Worm (Caenorhabditis elegans) whole organism, L2 larva: ENCODE data around the gene mms-19.

Experiments
- C34F6.9 ChIP-seq: fragments of 150-350 bp; optimal IDR thresholded peaks from 2 replicates; lab custom pipeline; 2014; ENCODE audit warnings: missing biosample characterization, missing genetic modification characterization
- R02D3.7 ChIP-seq: fragments of 150-350 bp; optimal IDR thresholded peaks from 2 replicates; lab custom pipeline; 2014; ENCODE audit warnings: missing biosample characterization, missing genetic modification characterization
- Y55F3AM.14 ChIP-seq: fragments of 200-800 bp; sonication (Bioruptor generic); optimal IDR thresholded peaks from 2 replicates; lab custom pipeline; 2018; ENCODE audit warnings: mild to moderate bottlenecking, missing genetic modification characterization, missing compliant biosample characterization
- ZK546.5 ChIP-seq: sonication (generic microtip); optimal IDR thresholded peaks from 2 replicates; lab custom pipeline; 2017; ENCODE audit warnings: missing biosample characterization, missing genetic modification characterization
- alr-1 ChIP-seq: fragments of 150-350 bp; optimal IDR thresholded peaks from 2 replicates; lab custom pipeline; 2014; ENCODE audit warnings: missing biosample characterization, missing genetic modification characterization
- aly-2 ChIP-seq: fragments of 150-350 bp; optimal IDR thresholded peaks from 2 replicates; lab custom pipeline; 2014; ENCODE audit warnings: missing biosample characterization, missing genetic modification characterization
- ama-1 ChIP-seq: fragments of 150-350 bp; optimal IDR thresholded peaks from 2 replicates; lab custom pipeline; 2018; ENCODE audit warnings: inconsistent platforms
- blmp-1 ChIP-seq: sonication (generic microtip); optimal IDR thresholded peaks from 2 replicates; lab custom pipeline; 2017; ENCODE audit warnings: missing genetic modification characterization, mild to moderate bottlenecking, missing compliant biosample characterization, antibody characterized with exemption, moderate library complexity; ENCODE audit not compliant: insufficient read depth
- ceh-16 ChIP-seq: fragments of 150-350 bp; optimal IDR thresholded peaks from 2 replicates; lab custom pipeline; 2014; ENCODE audit warnings: missing biosample characterization, missing genetic modification characterization
- ceh-82 ChIP-seq: fragments of 150-350 bp; optimal IDR thresholded peaks from 2 replicates; lab custom pipeline; 2014; ENCODE audit warnings: missing biosample characterization, missing genetic modification characterization
- crh-2 ChIP-seq: sonication (generic microtip); optimal IDR thresholded peaks from 2 replicates; lab custom pipeline; 2017; ENCODE audit warnings: missing biosample characterization, missing genetic modification characterization
- dmd-4 ChIP-seq: sonication (generic microtip); optimal IDR thresholded peaks from 2 replicates; lab custom pipeline; 2017; ENCODE audit warnings: missing biosample characterization, missing genetic modification characterization
- egl-27 ChIP-seq: sonication (generic microtip); optimal IDR thresholded peaks from 3 replicates; lab custom pipeline; 2017; ENCODE audit warnings: missing biosample characterization, missing genetic modification reagents, missing genetic modification characterization
- elt-1 ChIP-seq: fragments of 150-350 bp; optimal IDR thresholded peaks from 2 replicates; lab custom pipeline; 2014; ENCODE audit warnings: missing biosample characterization, missing genetic modification characterization
- elt-3 ChIP-seq: sonication (generic microtip); optimal IDR thresholded peaks from 2 replicates; lab custom pipeline; 2017; ENCODE audit warnings: missing biosample characterization, missing genetic modification characterization
- fos-1 ChIP-seq: fragments of 150-350 bp; optimal IDR thresholded peaks from 2 replicates; lab custom pipeline; 2014; ENCODE audit warnings: missing biosample characterization, missing genetic modification characterization
- gmeb-1 ChIP-seq: fragments of 150-350 bp; optimal IDR thresholded peaks from 2 replicates; lab custom pipeline; 2014; ENCODE audit warnings: missing biosample characterization, missing genetic modification characterization
- lin-11 ChIP-seq: fragments of 150-350 bp; sonication (generic microtip); optimal IDR thresholded peaks from 2 replicates; lab custom pipeline; 2014; ENCODE audit warnings: missing biosample characterization, missing genetic modification characterization, inconsistent platforms, mixed read lengths
- lin-13 ChIP-seq: fragments of 150-350 bp; optimal IDR thresholded peaks from 2 replicates; lab custom pipeline; 2014; ENCODE audit warnings: missing biosample characterization, missing genetic modification reagents, missing genetic modification characterization
- lin-39 ChIP-seq: fragments of 150-350 bp; optimal IDR thresholded peaks from 2 replicates; lab custom pipeline; 2014; ENCODE audit warnings: missing biosample characterization, missing genetic modification reagents, missing genetic modification characterization
- lsy-2 ChIP-seq, 2 experiments: fragments of 150-350 bp in 1 of 2; sonication (generic microtip) in 1 of 2; optimal IDR thresholded peaks; 2 replicates each; lab custom pipeline; 2014 to 2017; ENCODE audit warnings: missing biosample characterization in 2 of 2, missing genetic modification characterization in 2 of 2
- mab-5 ChIP-seq: fragments of 150-350 bp; optimal IDR thresholded peaks from 2 replicates; lab custom pipeline; 2014; ENCODE audit warnings: missing biosample characterization, missing genetic modification characterization
- mbf-1 ChIP-seq: sonication (generic microtip); optimal IDR thresholded peaks from 2 replicates; lab custom pipeline; 2017; ENCODE audit warnings: missing biosample characterization, missing genetic modification characterization
- mdl-1 ChIP-seq, 2 experiments: fragments of 150-350 bp in 1 of 2; sonication (generic microtip) in 1 of 2; optimal IDR thresholded peaks; 2 replicates each; lab custom pipeline; 2017; ENCODE audit warnings: missing biosample characterization in 2 of 2, missing genetic modification characterization in 2 of 2
- nhr-11 ChIP-seq: fragments of 150-350 bp; optimal IDR thresholded peaks from 2 replicates; lab custom pipeline; 2014; ENCODE audit warnings: missing biosample characterization, missing genetic modification characterization
- nhr-12 ChIP-seq: fragments of 150-350 bp; optimal IDR thresholded peaks from 2 replicates; lab custom pipeline; 2014; ENCODE audit warnings: missing biosample characterization, missing genetic modification characterization
- nhr-129 ChIP-seq: fragments of 150-350 bp; optimal IDR thresholded peaks from 2 replicates; lab custom pipeline; 2014; ENCODE audit warnings: missing biosample characterization, missing genetic modification characterization
- nhr-21 ChIP-seq: fragments of 150-350 bp; optimal IDR thresholded peaks from 2 replicates; lab custom pipeline; 2014; ENCODE audit warnings: missing biosample characterization, missing genetic modification characterization
- nhr-23 ChIP-seq: fragments of 150-350 bp; optimal IDR thresholded peaks from 2 replicates; lab custom pipeline; 2014; ENCODE audit warnings: missing biosample characterization, missing genetic modification reagents, missing genetic modification characterization
- nhr-237 ChIP-seq: fragments of 150-350 bp; optimal IDR thresholded peaks from 2 replicates; lab custom pipeline; 2014; ENCODE audit warnings: missing biosample characterization, missing genetic modification characterization
- nhr-25 ChIP-seq: fragments of 150-350 bp; sonication (generic microtip); optimal IDR thresholded peaks from 3 replicates; lab custom pipeline; 2014; ENCODE audit warnings: missing biosample characterization, missing genetic modification characterization
- nhr-6 ChIP-seq: fragments of 150-350 bp; optimal IDR thresholded peaks from 2 replicates; lab custom pipeline; 2014; ENCODE audit warnings: missing biosample characterization, missing genetic modification characterization
- nhr-77 ChIP-seq: fragments of 150-350 bp; optimal IDR thresholded peaks from 2 replicates; lab custom pipeline; 2014; ENCODE audit warnings: missing biosample characterization, missing genetic modification characterization
- peb-1 ChIP-seq: fragments of 150-350 bp; optimal IDR thresholded peaks from 2 replicates; lab custom pipeline; 2014; ENCODE audit warnings: missing biosample characterization, missing genetic modification characterization
- sem-4 ChIP-seq: fragments of 150-350 bp; optimal IDR thresholded peaks from 2 replicates; lab custom pipeline; 2014; ENCODE audit warnings: missing biosample characterization, missing genetic modification reagents, missing genetic modification characterization
- skn-1 ChIP-seq: sonication (generic microtip); optimal IDR thresholded peaks from 2 replicates; lab custom pipeline; 2017; ENCODE audit warnings: missing biosample characterization, missing genetic modification characterization
- sma-3 ChIP-seq: sonication (generic microtip); optimal IDR thresholded peaks from 2 replicates; lab custom pipeline; 2016; ENCODE audit warnings: missing genetic modification reagents, missing genetic modification characterization, missing compliant biosample characterization
- sma-9 ChIP-seq, 2 experiments: fragments of 150-350 bp in 1 of 2; sonication (generic microtip) in 1 of 2; optimal IDR thresholded peaks; 2 replicates each; lab custom pipeline; 2014 to 2016; ENCODE audit warnings: missing genetic modification characterization in 2 of 2, mild to moderate bottlenecking in 1 of 2, missing biosample characterization in 1 of 2, missing compliant biosample characterization in 1 of 2, missing genetic modification reagents in 1 of 2, moderate library complexity in 1 of 2
- snpc-4 ChIP-seq: fragments of 150-350 bp; optimal IDR thresholded peaks from 2 replicates; lab custom pipeline; 2014; ENCODE audit warnings: missing biosample characterization, missing genetic modification characterization
- unc-39 ChIP-seq: fragments of 150-350 bp; optimal IDR thresholded peaks from 2 replicates; lab custom pipeline; 2014; ENCODE audit warnings: missing biosample characterization, missing genetic modification characterization
- unc-55 ChIP-seq: fragments of 150-350 bp; sonication (generic microtip); optimal IDR thresholded peaks from 3 replicates; lab custom pipeline; 2014; ENCODE audit warnings: missing biosample characterization, missing genetic modification reagents, missing genetic modification characterization
- unc-62 ChIP-seq: fragments of 150-350 bp; optimal IDR thresholded peaks from 2 replicates; lab custom pipeline; 2014; ENCODE audit warnings: missing biosample characterization, missing genetic modification reagents, missing genetic modification characterization
- zag-1 ChIP-seq: fragments of 150-350 bp; optimal IDR thresholded peaks from 2 replicates; lab custom pipeline; 2014; ENCODE audit warnings: missing biosample characterization, missing genetic modification characterization
- ztf-1 ChIP-seq: fragments of 200-800 bp; sonication (Bioruptor generic); conservative IDR thresholded peaks from 2 replicates; pipeline ENCODE4 v1.3.6; 2022; ENCODE audit warnings: missing genetic modification characterization, missing compliant biosample characterization
- ztf-11 ChIP-seq: sonication (generic microtip); optimal IDR thresholded peaks from 2 replicates; lab custom pipeline; 2017; ENCODE audit warnings: missing biosample characterization, missing genetic modification characterization
- ztf-4 ChIP-seq: fragments of 150-350 bp; optimal IDR thresholded peaks from 2 replicates; lab custom pipeline; 2014; ENCODE audit warnings: missing biosample characterization, missing genetic modification characterization

Gene mms-19

DNA sequence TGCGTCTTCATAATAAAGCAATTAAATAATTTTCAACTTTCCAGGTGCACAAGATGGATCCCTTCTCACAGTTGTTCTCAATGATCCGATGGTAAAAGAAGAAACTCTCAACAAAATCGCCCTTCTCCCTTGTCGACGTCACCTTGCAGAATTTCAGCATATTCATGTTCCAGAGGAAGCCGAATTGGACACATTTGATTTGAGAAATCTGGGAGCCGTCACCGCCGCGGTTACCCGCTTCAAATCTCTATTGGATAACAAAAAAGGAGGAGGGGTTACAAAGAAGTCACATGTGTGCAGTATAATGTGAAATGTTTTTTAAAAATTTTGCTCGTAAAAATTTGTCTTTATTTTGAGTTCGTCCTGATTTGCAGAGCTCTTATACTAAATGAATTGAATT is 11.4 kb upstream of the mms-19 start:
- TF ChIP-seq mab-5 (tag; lab: Kevin White, UChicago) (no peak), nhr-12 (no peak), nhr-25 (tag; lab: Kevin White, UChicago) (no peak), unc-55 (no peak), ZK546.5 (tag; lab: Kevin White, UChicago) (no peak), sma-3 (GFP tag; lab: Kevin White, UChicago) (peak; percentile 6), ama-1 (lab: Kevin White, UChicago) (peak; percentile 29), lin-39 (tag; lab: Kevin White, UChicago) (no peak), egl-27 (tag; lab: Kevin White, UChicago) (no peak), blmp-1 (tag; lab: Kevin White, UChicago) (no peak)

DNA sequence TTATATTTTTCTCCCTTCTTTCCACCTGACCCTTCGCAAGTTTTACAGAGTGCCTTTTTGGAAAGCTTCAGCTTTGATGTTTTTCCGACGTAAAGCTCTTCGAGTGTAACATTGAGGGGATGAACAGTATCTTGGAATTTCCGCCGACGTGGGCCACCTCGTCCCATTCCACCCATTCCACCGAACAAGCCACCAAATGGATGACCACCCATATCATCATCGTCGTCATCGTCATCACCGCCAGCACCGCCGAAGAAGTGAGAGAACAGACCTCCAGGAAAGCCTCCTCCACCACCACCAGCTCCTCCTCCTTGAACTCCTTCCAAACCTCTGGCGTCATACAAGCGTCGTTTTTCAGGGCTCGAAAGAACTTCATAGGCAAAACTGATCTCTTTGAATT is 9.9 kb upstream of the mms-19 start:
- no peak for TF ChIP-seq aly-2 (tag; lab: Kevin White, UChicago)
- no peak for TF ChIP-seq snpc-4
- no peak for TF ChIP-seq unc-62
- TF ChIP-seq lin-11 (tag; lab: Kevin White, UChicago): no peak
- TF ChIP-seq blmp-1 (tag; lab: Kevin White, UChicago): no peak
- no peak for TF ChIP-seq ztf-11 (tag; lab: Kevin White, UChicago)
- no peak for TF ChIP-seq mbf-1 (tag; lab: Kevin White, UChicago)
- no peak for TF ChIP-seq ztf-4 (tag; lab: Kevin White, UChicago)
- TF ChIP-seq fos-1 (tag; lab: Kevin White, UChicago): no peak
- TF ChIP-seq R02D3.7: no peak
- no peak for TF ChIP-seq crh-2
- TF ChIP-seq sma-3 (GFP tag; lab: Kevin White, UChicago): no peak
- TF ChIP-seq ZK546.5 (tag; lab: Kevin White, UChicago): no peak
- TF ChIP-seq nhr-237 (tag; lab: Kevin White, UChicago): no peak
- no peak for TF ChIP-seq nhr-11 (tag; lab: Kevin White, UChicago)

DNA sequence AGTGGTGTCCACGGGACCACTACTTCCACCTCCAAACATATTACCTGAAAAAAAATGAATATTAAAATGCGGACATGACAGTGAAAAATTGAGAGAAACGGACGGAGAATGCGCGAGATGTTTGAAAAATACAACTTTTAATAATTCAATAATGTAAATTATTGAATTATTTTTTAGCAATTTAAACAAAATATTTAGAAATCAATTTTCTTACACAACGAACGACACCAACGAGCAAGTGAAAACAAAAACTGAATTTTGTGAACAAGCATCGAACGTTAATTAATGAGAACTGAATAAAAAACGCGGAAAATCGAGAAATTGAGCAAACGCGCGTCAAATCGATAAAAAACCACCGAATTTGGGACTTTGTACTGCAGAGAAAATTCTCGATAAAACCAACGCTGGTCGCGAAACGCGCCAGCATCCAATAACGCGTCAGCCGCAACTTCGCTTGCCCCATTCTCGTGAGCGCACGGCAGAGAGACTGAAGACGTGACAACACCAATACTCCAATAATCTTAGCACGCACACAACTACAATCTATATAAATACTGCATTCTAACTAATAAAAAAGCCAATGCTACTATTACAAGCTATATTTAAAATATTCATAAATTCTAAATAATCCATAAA is 9.2 kb upstream of the mms-19 start, which contains the start of the genes dnj-19 and nhr-47:
dnj-19 (minus strand) TSS at position 51 of the 636 bp plus-strand sequence.
nhr-47 (plus strand) TSS at position 447 of the 636 bp plus-strand sequence.
- peak; percentile 87 for TF ChIP-seq nhr-129 (tag; lab: Kevin White, UChicago)
- no peak for TF ChIP-seq ZK546.5 (tag; lab: Kevin White, UChicago)
- peak; percentile 22 for TF ChIP-seq unc-62
- peak; percentile 61 for TF ChIP-seq ceh-16 (tag; lab: Kevin White, UChicago)
- TF ChIP-seq sem-4 (tag; lab: Kevin White, UChicago): peak; percentile 84
- TF ChIP-seq nhr-12: peak; percentile 37
- no peak for TF ChIP-seq ztf-1
- peak; percentile 89 to 93 for TF ChIP-seq lsy-2 (tag; optimal IDR thresholded peaks at IDR 0.05; lab: Kevin White, UChicago)
- TF ChIP-seq lin-11 (tag; lab: Kevin White, UChicago): peak; percentile 97
- TF ChIP-seq nhr-6 (tag; lab: Kevin White, UChicago): peak; percentile 56
- peak; percentile 86 for TF ChIP-seq mab-5 (tag; lab: Kevin White, UChicago)
- TF ChIP-seq Y55F3AM.14 (GFP tag; lab: Kevin White, UChicago): peak; percentile 99
- peak; percentile 95 for TF ChIP-seq unc-55
- no peak for TF ChIP-seq skn-1 (tag; lab: Kevin White, UChicago)
- TF ChIP-seq egl-27 (tag; lab: Kevin White, UChicago): peak; percentile 73
- TF ChIP-seq ztf-4 (tag; lab: Kevin White, UChicago): peak; percentile 66
- TF ChIP-seq elt-1 (tag; lab: Kevin White, UChicago): no peak
- TF ChIP-seq peb-1: no peak
- peak; percentile 91 for TF ChIP-seq sma-9 (GFP tag; optimal IDR thresholded peaks at IDR 0.05; lab: Kevin White, UChicago)
- TF ChIP-seq sma-9 (tag; optimal IDR thresholded peaks at IDR 0.05; lab: Kevin White, UChicago): no peak
- TF ChIP-seq dmd-4 (tag; lab: Kevin White, UChicago): no peak
- TF ChIP-seq ceh-82 (tag; lab: Kevin White, UChicago): peak; percentile 50
- TF ChIP-seq lin-13 (GFP tag; lab: Kevin White, UChicago): peak; percentile 83
- no peak for TF ChIP-seq lin-39 (tag; lab: Kevin White, UChicago)
- peak; percentile 26 for TF ChIP-seq blmp-1 (tag; lab: Kevin White, UChicago)
- peak; percentile 36 for TF ChIP-seq R02D3.7
- peak; percentile 93 for TF ChIP-seq crh-2
- TF ChIP-seq zag-1 (tag; lab: Kevin White, UChicago): peak; percentile 43
- TF ChIP-seq C34F6.9: peak; percentile 96
- peak; percentile 81 for TF ChIP-seq nhr-21
- no peak for TF ChIP-seq ztf-11 (tag; lab: Kevin White, UChicago)
- TF ChIP-seq elt-3: no peak
- TF ChIP-seq snpc-4: peak; percentile 74
- peak; percentile 7 for TF ChIP-seq ama-1 (lab: Kevin White, UChicago)
- TF ChIP-seq mdl-1 (tag; optimal IDR thresholded peaks at IDR 0.05; lab: Kevin White, UChicago): peak in 1 of 2 experiments; percentile 68
- no peak for TF ChIP-seq nhr-23 (tag; lab: Kevin White, UChicago)
- peak; percentile 90 for TF ChIP-seq gmeb-1 (tag; lab: Kevin White, UChicago)
- TF ChIP-seq alr-1 (tag; lab: Kevin White, UChicago): no peak
- no peak for TF ChIP-seq nhr-77 (tag; lab: Kevin White, UChicago)
- no peak for TF ChIP-seq nhr-11 (tag; lab: Kevin White, UChicago)
- TF ChIP-seq mbf-1 (tag; lab: Kevin White, UChicago): no peak
- TF ChIP-seq aly-2 (tag; lab: Kevin White, UChicago): no peak
- peak; percentile 85 for TF ChIP-seq nhr-25 (tag; lab: Kevin White, UChicago)
- TF ChIP-seq unc-39 (tag; lab: Kevin White, UChicago): no peak
